Worm (Caenorhabditis elegans) whole organism, late embryonic: ENCODE measurements around the gene D1005.2.

ENCODE experiments used
- K02D7.2 ChIP-seq: sonication (generic microtip); optimal IDR thresholded peaks from 2 replicates; lab custom pipeline; 2017; ENCODE audit warnings: mild to moderate bottlenecking, missing genetic modification characterization, missing compliant biosample characterization
- ama-1 ChIP-seq: fragments of 150-350 bp; optimal IDR thresholded peaks from 2 replicates; lab custom pipeline; 2014
- ceh-30 ChIP-seq: fragments of 150-350 bp; optimal IDR thresholded peaks from 2 replicates; lab custom pipeline; 2014; ENCODE audit warnings: missing biosample characterization, missing genetic modification characterization
- dmd-4 ChIP-seq: sonication (generic microtip); optimal IDR thresholded peaks from 2 replicates; lab custom pipeline; 2016; ENCODE audit warnings: borderline replicate concordance, missing genetic modification characterization, missing compliant biosample characterization
- ets-4 ChIP-seq: sonication (generic microtip); optimal IDR thresholded peaks from 2 replicates; lab custom pipeline; 2016; ENCODE audit warnings: missing genetic modification characterization, missing compliant biosample characterization
- hlh-13 ChIP-seq: fragments of 200-800 bp; sonication (Bioruptor generic); optimal IDR thresholded peaks from 2 replicates; lab custom pipeline; 2018; ENCODE audit warnings: mild to moderate bottlenecking, missing genetic modification characterization, missing compliant biosample characterization
- nhr-11 ChIP-seq: fragments of 150-350 bp; optimal IDR thresholded peaks from 2 replicates; lab custom pipeline; 2014; ENCODE audit warnings: missing biosample characterization, missing genetic modification characterization
- nhr-232 ChIP-seq: sonication (generic microtip); optimal IDR thresholded peaks from 2 replicates; lab custom pipeline; 2016; ENCODE audit warnings: missing genetic modification characterization, missing compliant biosample characterization
- pag-3 ChIP-seq: sonication (generic microtip); optimal IDR thresholded peaks from 2 replicates; lab custom pipeline; 2016; ENCODE audit warnings: missing compliant biosample characterization, missing genetic modification characterization, borderline replicate concordance
- pha-4 ChIP-seq: fragments of 150-350 bp; optimal IDR thresholded peaks from 2 replicates; lab custom pipeline; 2018; ENCODE audit warnings: missing biosample characterization, missing genetic modification reagents, missing genetic modification characterization
- ref-2 ChIP-seq: sonication (generic microtip); optimal IDR thresholded peaks from 2 replicates; lab custom pipeline; 2016; ENCODE audit warnings: missing genetic modification characterization, missing compliant biosample characterization
- tbx-7 ChIP-seq: sonication (generic microtip); optimal IDR thresholded peaks from 2 replicates; lab custom pipeline; 2016; ENCODE audit warnings: missing genotype, missing genetic modification characterization, missing compliant biosample characterization
- unc-55 ChIP-seq: sonication (generic microtip); optimal IDR thresholded peaks from 2 replicates; lab custom pipeline; 2017; ENCODE audit warnings: missing biosample characterization, missing genetic modification reagents, missing genetic modification characterization
- unc-86 ChIP-seq: sonication (generic microtip); optimal IDR thresholded peaks from 2 replicates; lab custom pipeline; 2016; ENCODE audit warnings: missing genetic modification characterization, missing compliant biosample characterization

DNA sequence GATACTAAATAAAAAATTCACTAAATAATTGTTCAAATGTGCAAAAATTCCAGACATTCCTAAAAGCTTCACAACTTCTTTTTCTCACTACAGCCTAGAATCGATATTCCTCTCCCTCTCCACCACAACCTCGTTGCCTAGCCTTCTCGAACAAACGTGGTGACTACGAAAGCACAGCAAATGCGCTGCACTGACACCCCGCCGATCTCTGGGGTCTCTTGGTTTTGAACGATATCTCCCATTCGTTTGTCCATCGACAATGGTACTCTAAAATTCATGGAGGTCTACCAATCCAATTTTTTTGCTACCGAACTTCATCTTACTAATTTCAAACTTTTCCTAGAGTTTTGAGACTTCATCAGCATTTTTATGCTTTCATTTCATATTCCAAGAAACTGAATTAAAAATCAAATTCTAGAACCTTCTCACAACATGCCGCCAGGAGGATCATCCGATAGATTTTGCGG, 8.4 kb upstream of the D1005.2 start, which contains the start of gene W05H7.1:
- TF ChIP-seq nhr-232 (tag; lab: Kevin White, UChicago): no peak
- TF ChIP-seq ets-4 (tag; lab: Kevin White, UChicago): no peak
- TF ChIP-seq dmd-4 (tag; lab: Kevin White, UChicago): no peak
- no peak for TF ChIP-seq nhr-11 (tag; lab: Kevin White, UChicago)
- TF ChIP-seq pha-4 (tag; lab: Kevin White, UChicago): no peak
- no peak for TF ChIP-seq ref-2 (tag; lab: Kevin White, UChicago)
- no peak for TF ChIP-seq unc-86 (tag; lab: Kevin White, UChicago)
- TF ChIP-seq unc-55: no peak
- TF ChIP-seq hlh-13: no peak
- TF ChIP-seq ama-1: no peak
- TF ChIP-seq tbx-7 (tag; lab: Kevin White, UChicago): no peak
- TF ChIP-seq pag-3 (tag; lab: Kevin White, UChicago): no peak
- TF ChIP-seq ceh-30: no peak
- TF ChIP-seq K02D7.2 (tag; lab: Kevin White, UChicago): no peak
